Fruit fly (Drosophila melanogaster): ENCODE data around the gene Rev1.
A peak's percentile ranks its signal among the peaks of the same experiment; 100 is the strongest.

Rev1 gene

DNA sequence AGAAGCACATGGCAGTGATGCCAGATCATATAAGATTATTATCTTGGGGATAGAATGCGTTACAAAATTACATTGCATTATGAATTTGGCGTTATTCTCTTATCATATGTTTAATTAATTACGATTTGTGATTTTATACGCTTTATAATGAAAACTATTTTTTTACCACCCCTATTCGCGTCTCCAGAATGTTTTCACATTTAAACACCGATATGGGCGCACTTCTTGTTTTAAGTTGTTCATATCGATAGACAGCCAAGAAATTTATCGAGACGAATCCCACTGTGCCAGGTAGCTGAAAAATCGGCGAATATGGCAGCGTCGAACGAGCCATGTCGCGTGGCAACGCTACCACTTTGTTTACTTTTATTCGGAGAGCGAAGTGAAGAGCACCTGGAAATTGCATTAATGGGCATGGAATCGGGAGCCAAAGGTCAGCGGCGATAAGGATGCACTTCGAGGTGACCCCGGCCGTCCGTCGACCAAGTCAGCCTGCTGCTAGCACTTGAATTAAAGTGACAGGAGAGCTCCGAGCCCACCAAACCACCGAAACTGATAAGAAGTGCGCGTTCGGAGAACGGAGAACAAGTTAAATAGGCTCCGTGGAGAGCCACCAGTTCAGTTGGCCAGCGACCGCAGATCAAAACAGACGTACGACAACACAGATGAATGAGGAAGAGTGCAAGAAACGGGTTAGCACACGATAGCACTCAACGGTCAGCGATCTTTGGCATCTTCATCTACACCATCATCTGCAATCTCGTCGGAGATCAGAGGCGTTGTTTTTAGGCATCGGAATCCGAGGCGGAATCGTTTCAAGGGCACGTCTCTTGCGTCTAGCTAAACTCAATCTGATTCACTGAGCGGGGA lies 5.8 kb upstream of the Rev1 start, which contains the start of gene Gale (continued):
- TF ChIP-seq CG11504 (tag; optimal IDR thresholded peaks at IDR 0.05) (peak; percentile 2), CG12769 (tag; optimal IDR thresholded peaks at IDR 0.05) (peak; percentile 26), CG10267 (tag; optimal IDR thresholded peaks at IDR 0.05) (peak; percentile 72), chinmo (GFP tag; IDR thresholded peaks at IDR 0.05; ENCODE audit: partially characterized antibody) (peak; percentile 97), zfh1 (GFP tag; IDR thresholded peaks at IDR 0.05) (0 out of 3 replicates have a peak, but pooled peaks have one; percentile 26), cas (GFP tag; IDR thresholded peaks at IDR 0.05) (0 out of 2 replicates have a peak, but pooled peaks have one; percentile 7), amos (GFP tag; IDR thresholded peaks at IDR 0.05; ENCODE audit: partially characterized antibody) (peak; percentile 73), CG11695 (GFP tag; IDR thresholded peaks at IDR 0.05) (no peak), CG7963 (GFP tag; IDR thresholded peaks at IDR 0.05; ENCODE audit: partially characterized antibody) (0 out of 3 replicates have a peak, but pooled peaks have one; percentile 12), gro (GFP tag; optimal IDR thresholded peaks at IDR 0.05) (peak; percentile 15), CG34422 (GFP tag; IDR thresholded peaks at IDR 0.05) (peak; percentile 40; the same call in 1 of the 3 replicates), CG2116 (GFP tag; optimal IDR thresholded peaks at IDR 0.05) (peak; percentile 43), Lhr (GFP tag; optimal IDR thresholded peaks at IDR 0.05) (peak; percentile 50), CG14710 (tag; optimal IDR thresholded peaks at IDR 0.05) (peak; percentile 22), CG1529 (GFP tag; optimal IDR thresholded peaks at IDR 0.05) (no peak), grn (GFP tag; optimal IDR thresholded peaks at IDR 0.05) (peak; percentile 79), sens (GFP tag) (peak; percentile 65), ato (GFP tag; IDR thresholded peaks at IDR 0.05; ENCODE audit: partially characterized antibody) (peak; percentile 69), CG6791 (GFP tag; IDR thresholded peaks at IDR 0.05; ENCODE audit: partially characterized antibody) (peak; percentile 67), HLH3B (GFP tag; IDR thresholded peaks at IDR 0.05) (peak; percentile 20; the same call in 1 of the 2 replicates), Hmr (GFP tag; optimal IDR thresholded peaks at IDR 0.05) (peak; percentile 25), row (GFP tag; IDR thresholded peaks at IDR 0.05) (peak; percentile 42; the same call in 2 of the 3 replicates), CG1647 (GFP tag; optimal IDR thresholded peaks at IDR 0.05) (peak; percentile 8), gfzf (GFP tag; optimal IDR thresholded peaks at IDR 0.05) (peak; percentile 7), slbo (GFP tag; IDR thresholded peaks at IDR 0.05) (peak; percentile 20; the same call in 1 of the 2 replicates), her (GFP tag; optimal IDR thresholded peaks at IDR 0.05) (no peak), CG16863 (GFP tag; optimal IDR thresholded peaks at IDR 0.05) (no peak), so (GFP tag; IDR thresholded peaks at IDR 0.05) (peak; percentile 46; the same call in 1 of the 3 replicates), Sin3A (optimal IDR thresholded peaks at IDR 0.05) (peak; percentile 65), Eip74EF (GFP tag; optimal IDR thresholded peaks at IDR 0.05) (peak in 1 of 2 experiments; percentile 62), Dad (GFP tag; optimal IDR thresholded peaks at IDR 0.05) (peak; percentile 30), ranshi (GFP tag; IDR thresholded peaks at IDR 0.05) (0 out of 2 replicates have a peak, but pooled peaks have one; percentile 13), CTCF (GFP tag; optimal IDR thresholded peaks at IDR 0.05) (peak; percentile 4), Dp (GFP tag; optimal IDR thresholded peaks at IDR 0.05) (peak; percentile 71), Dbx (GFP tag; IDR thresholded peaks at IDR 0.05) (0 out of 3 replicates have a peak, but pooled peaks have one; percentile 28), Gug (GFP tag; IDR thresholded peaks at IDR 0.05) (0 out of 4 replicates have a peak, but pooled peaks have one; percentile 4), Sry-δ (GFP tag; optimal IDR thresholded peaks at IDR 0.05) (peak; percentile 61), CG10366 (GFP tag; IDR thresholded peaks at IDR 0.05) (no peak), knrl (GFP tag; IDR thresholded peaks at IDR 0.05; ENCODE audit: partially characterized antibody) (peak; percentile 71), Optix (GFP tag; IDR thresholded peaks at IDR 0.05) (no peak), CG1603 (tag; optimal IDR thresholded peaks at IDR 0.05) (peak; percentile 27), Ada2b (GFP tag; IDR thresholded peaks at IDR 0.05) (peak; percentile 4; the same call in 1 of the 2 replicates), CG32532 (GFP tag; IDR thresholded peaks at IDR 0.05) (peak; percentile 24; the same call in 1 of the 2 replicates), ci (GFP tag; IDR thresholded peaks at IDR 0.05) (peak; percentile 48; the same call in 1 of the 3 replicates), danr (GFP tag; IDR thresholded peaks at IDR 0.05) (no peak), MESR4 (GFP tag; optimal IDR thresholded peaks at IDR 0.05) (peak; percentile 33), CG11560 (tag; IDR thresholded peaks at IDR 0.05) (peak; percentile 55; the same call in 2 of the 3 replicates)
